Worm (Caenorhabditis elegans) whole organism, L4/young adult: ENCODE data around the gene T16G12.1.

Experiments used
- W03F9.2 ChIP-seq: fragments of 150-350 bp; optimal IDR thresholded peaks from 2 replicates; lab custom pipeline; 2014; ENCODE audit warnings: missing biosample characterization, missing genetic modification characterization
- dao-5 ChIP-seq: sonication (generic microtip); optimal IDR thresholded peaks from 2 replicates; lab custom pipeline; 2016; ENCODE audit warnings: missing genotype, missing genetic modification characterization, moderate library complexity, missing compliant biosample characterization
- him-1 ChIP-seq: sonication (generic microtip); optimal IDR thresholded peaks from 2 replicates; lab custom pipeline; 2016; ENCODE audit warnings: missing genotype, missing genetic modification reagents, missing genetic modification characterization, missing compliant biosample characterization

DNA sequence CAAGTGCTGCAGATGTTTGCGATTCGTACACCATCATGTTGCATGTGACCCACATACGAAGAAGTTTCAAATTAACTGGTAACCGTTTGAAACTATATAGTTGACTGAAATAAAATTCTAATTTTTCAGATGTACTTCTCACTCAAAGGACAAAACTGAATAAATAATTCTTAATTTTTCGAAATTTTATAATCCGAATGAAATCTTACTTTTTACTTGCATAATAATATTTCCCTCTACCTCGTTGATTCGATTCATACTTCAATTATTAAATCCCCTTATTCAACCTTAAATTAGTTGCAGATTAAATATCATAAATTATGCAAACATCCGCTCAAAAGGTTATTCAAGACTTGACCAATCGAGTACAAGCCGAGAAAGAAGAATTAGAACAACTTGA is 36.3 kb upstream of the T16G12.1 start, which contains the start of gene T16H12.2:
- TF ChIP-seq dao-5 (no peak), him-1 (tag; lab: Kevin White, UChicago) (no peak), W03F9.2 (tag; lab: Kevin White, UChicago) (no peak)
